Worm (Caenorhabditis elegans): ENCODE results near the gene Y17G7B.3.

Y17G7B.3 gene

ce11 chrII:12006575-12007098 is 17.8 kb downstream of the Y17G7B.3 start, which contains the start of gene mcm-2 (continued):
- TF ChIP-seq hif-1 (tag; optimal IDR thresholded peaks at IDR 0.05) (peak in 1 of 2 experiments; percentile 47), D1046.2 (GFP tag; IDR thresholded peaks at IDR 0.05) (no peak), Y5F2A.4 (GFP tag; optimal IDR thresholded peaks at IDR 0.05) (no peak), dmd-6 (GFP tag; IDR thresholded peaks at IDR 0.05) (peak; percentile 31; the same call in 1 of the 2 replicates), nhr-11 (tag; optimal IDR thresholded peaks at IDR 0.05) (peak; percentile 29), hlh-30 (tag; optimal IDR thresholded peaks at IDR 0.05; ENCODE audit: insufficient read depth) (peak; percentile 45)

- TF ChIP-seq nhr-77 (tag; optimal IDR thresholded peaks at IDR 0.05) (no peak), dmd-9 (GFP tag; IDR thresholded peaks at IDR 0.05) (no peak), unc-39 (tag; optimal IDR thresholded peaks at IDR 0.05) (no peak), ceh-44 (GFP tag; IDR thresholded peaks at IDR 0.05) (no peak), ceh-20 (GFP tag; IDR thresholded peaks at IDR 0.05) (no peak), daf-16 (GFP tag; optimal IDR thresholded peaks at IDR 0.05) (no peak), daf-16 (tag; optimal IDR thresholded peaks at IDR 0.05) (no peak), attf-4 (tag; optimal IDR thresholded peaks at IDR 0.05) (no peak), skn-1 (tag; optimal IDR thresholded peaks at IDR 0.05) (no peak), dpl-1 (GFP tag; optimal IDR thresholded peaks at IDR 0.05) (no peak), ceh-62 (tag; optimal IDR thresholded peaks at IDR 0.05) (no peak), Y75B8A.6 (GFP tag; IDR thresholded peaks at IDR 0.05) (no peak), F49E8.2 (tag; optimal IDR thresholded peaks at IDR 0.05; ENCODE audit: borderline replicate concordance) (no peak), arid-1 (GFP tag; conservative IDR thresholded peaks at IDR 0.05) (no peak), nhr-10 (tag; optimal IDR thresholded peaks at IDR 0.05) (no peak), lin-15B (tag; optimal IDR thresholded peaks at IDR 0.05) (no peak), lin-38 (GFP tag; IDR thresholded peaks at IDR 0.05) (no peak), unc-62 (GFP tag; optimal IDR thresholded peaks at IDR 0.05 in 1 of 2) (no peak), unc-62 (tag; optimal IDR thresholded peaks at IDR 0.05) (no peak), F26F4.8 (GFP tag; conservative IDR thresholded peaks at IDR 0.05) (no peak), madf-9 (GFP tag; conservative IDR thresholded peaks at IDR 0.05) (no peak)
These were observed 19.9 kb downstream of the Y17G7B.3 start, which contains the start of gene glb-29 for ce11 chrII:12008772-12009171. glb-29 (plus strand) TSS chrII:12009072.

DNA sequence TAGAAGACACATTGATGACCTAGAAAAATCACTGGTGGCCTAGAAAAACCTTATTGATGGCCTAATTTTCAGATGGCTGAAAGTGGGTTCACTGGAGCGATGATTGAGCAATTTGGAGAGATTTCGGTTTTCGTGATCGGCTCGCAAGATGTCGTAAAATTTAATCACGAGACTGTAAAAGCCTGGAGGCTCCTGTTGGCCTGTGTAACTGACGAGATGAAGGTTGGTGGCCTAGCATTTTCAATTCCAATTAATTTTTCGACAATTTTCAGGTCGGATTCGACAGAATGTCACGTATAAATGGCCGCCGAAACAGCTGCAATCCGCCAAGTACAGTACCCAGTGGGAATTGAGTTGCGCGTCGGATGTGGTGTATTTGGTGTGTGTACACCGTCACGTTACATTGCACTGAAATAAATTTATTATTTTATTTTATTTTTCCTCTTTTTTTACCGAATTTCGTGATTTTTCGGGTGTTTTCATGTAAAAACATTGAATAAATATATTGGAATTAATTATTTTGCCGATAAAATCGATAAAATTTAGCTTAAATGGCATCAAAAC is 34.6 kb downstream of the Y17G7B.3 start, which contains the start of gene Y17G7B.12:
Gene Y17G7B.12, plus strand, starts transcription at position 547 of the 564 bp plus-strand sequence.
- TF ChIP-seq lsy-2 (tag; optimal IDR thresholded peaks at IDR 0.05) (peak in 1 of 2 experiments; percentile 77), T20F7.1 (GFP tag; optimal IDR thresholded peaks at IDR 0.05) (no peak), lin-38 (GFP tag; IDR thresholded peaks at IDR 0.05) (peak; percentile 46), ces-1 (GFP tag; optimal IDR thresholded peaks at IDR 0.05) (no peak), snpc-1.2 (GFP tag; IDR thresholded peaks at IDR 0.05) (no peak), aha-1 (tag) (peak; percentile 18)

- no peak for TF ChIP-seq hlh-11 (tag; optimal IDR thresholded peaks at IDR 0.05)
- peak; percentile 91 for TF ChIP-seq php-3 (GFP tag; IDR thresholded peaks at IDR 0.05)
- peak; percentile 69 for TF ChIP-seq aha-1 (tag)
- TF ChIP-seq daf-16 (GFP tag; optimal IDR thresholded peaks at IDR 0.05) = no peak
- TF ChIP-seq daf-16 (tag; optimal IDR thresholded peaks at IDR 0.05) = peak; percentile 87
- no peak for TF ChIP-seq duxl-1 (tag; optimal IDR thresholded peaks at IDR 0.05; ENCODE audit: poor library complexity)
- TF ChIP-seq D1046.2 (GFP tag; IDR thresholded peaks at IDR 0.05) = no peak
- peak; percentile 80 for TF ChIP-seq dve-1 (tag; optimal IDR thresholded peaks at IDR 0.05; ENCODE audit: insufficient read depth)
- no peak for TF ChIP-seq pha-4 (GFP tag; IDR thresholded peaks at IDR 0.05)
- TF ChIP-seq pha-4 (tag; optimal IDR thresholded peaks at IDR 0.05) = peak; percentile 74
- TF ChIP-seq mep-1 (tag; optimal IDR thresholded peaks at IDR 0.05) = peak; percentile 8
- peak; percentile 64 for TF ChIP-seq pqm-1 (tag; optimal IDR thresholded peaks at IDR 0.05)
- TF ChIP-seq unc-62 (GFP tag; optimal IDR thresholded peaks at IDR 0.05 in 1 of 2) = peak in 1 of 2 experiments; percentile 1
- no peak for TF ChIP-seq unc-62 (tag; optimal IDR thresholded peaks at IDR 0.05)
- TF ChIP-seq dmd-6 (GFP tag; IDR thresholded peaks at IDR 0.05) = peak; percentile 75; the same call in 1 of the 2 replicates
- peak; percentile 42 for TF ChIP-seq hlh-30 (tag; optimal IDR thresholded peaks at IDR 0.05; ENCODE audit: insufficient read depth)
- peak; percentile 92 for TF ChIP-seq nhr-6 (tag; optimal IDR thresholded peaks at IDR 0.05)
- no peak for TF ChIP-seq F37D6.2 (tag; optimal IDR thresholded peaks at IDR 0.05)
- no peak for TF ChIP-seq ama-1 (optimal IDR thresholded peaks at IDR 0.05)
- TF ChIP-seq nhr-28 (tag; optimal IDR thresholded peaks at IDR 0.05) = peak; percentile 61
- TF ChIP-seq lin-39 (tag; optimal IDR thresholded peaks at IDR 0.05) = no peak
These were observed 38.9 kb downstream of the Y17G7B.3 start, which contains the start of gene Y17G7B.8 for ce11 chrII:12027697-12028245. Y17G7B.8 (minus strand) TSS chrII:12027747.

Measured in whole organism, L4 larva.